Fruit fly (Drosophila melanogaster): ENCODE results near the gene Alg14.

Alg14 gene

dm6 chrX:15475367-15475789, 3.4 kb downstream of the Alg14 start, which contains the start of gene mh:
Gene mh (minus strand): TSS chrX:15475400.
- no peak for TF ChIP-seq zen (tag; optimal IDR thresholded peaks at IDR 0.05)
- no peak for TF ChIP-seq CrebB (tag; optimal IDR thresholded peaks at IDR 0.05)
- no peak for TF ChIP-seq hth (optimal IDR thresholded peaks at IDR 0.05)
- TF ChIP-seq sr (GFP tag; IDR thresholded peaks at IDR 0.05) = no peak
- TF ChIP-seq CG8924 (tag; optimal IDR thresholded peaks at IDR 0.05) = no peak
- TF ChIP-seq CG6272 (GFP tag; IDR thresholded peaks at IDR 0.05) = no peak
- peak; percentile 43 for TF ChIP-seq Ets97D (GFP tag; optimal IDR thresholded peaks at IDR 0.05)
- no peak; the same call in 1 of the 2 replicates for TF ChIP-seq esg (GFP tag; conservative IDR thresholded peaks at IDR 0.05)
- TF ChIP-seq CG31224 (GFP tag; IDR thresholded peaks at IDR 0.05) = no peak
- peak; percentile 34 for TF ChIP-seq Chrac-16 (GFP tag; optimal IDR thresholded peaks at IDR 0.05)
- TF ChIP-seq Spps (tag; optimal IDR thresholded peaks at IDR 0.05) = no peak
- TF ChIP-seq Nf-YC (tag; optimal IDR thresholded peaks at IDR 0.05) = peak; percentile 21
- TF ChIP-seq CG10462 (GFP tag; optimal IDR thresholded peaks at IDR 0.05) = no peak
- TF ChIP-seq cato (GFP tag; optimal IDR thresholded peaks at IDR 0.05; ENCODE audit: borderline replicate concordance) = no peak
- TF ChIP-seq emc (GFP tag; optimal IDR thresholded peaks at IDR 0.05) = no peak
- TF ChIP-seq CG31365 (tag; optimal IDR thresholded peaks at IDR 0.05) = no peak
- TF ChIP-seq fd102C (GFP tag; optimal IDR thresholded peaks at IDR 0.05) = no peak
- TF ChIP-seq Bgb (GFP tag; IDR thresholded peaks at IDR 0.05; ENCODE audit: partially characterized antibody) = peak; percentile 60
- TF ChIP-seq klu (GFP tag; IDR thresholded peaks at IDR 0.05) = no peak
- TF ChIP-seq trh (GFP tag; optimal IDR thresholded peaks at IDR 0.05) = no peak
- no peak for TF ChIP-seq gt (GFP tag; IDR thresholded peaks at IDR 0.05)
- no peak for TF ChIP-seq CG13296 (GFP tag; optimal IDR thresholded peaks at IDR 0.05)
- TF ChIP-seq slbo (GFP tag; IDR thresholded peaks at IDR 0.05) = peak; percentile 48
- TF ChIP-seq CG4820 (GFP tag; optimal IDR thresholded peaks at IDR 0.05) = no peak
- no peak for TF ChIP-seq ken (GFP tag; IDR thresholded peaks at IDR 0.05)
- peak; percentile 44; the same call in 2 of the 3 replicates for TF ChIP-seq CG34224 (GFP tag; IDR thresholded peaks at IDR 0.05; ENCODE audit: partially characterized antibody)
- no peak for TF ChIP-seq CG8478 (optimal IDR thresholded peaks at IDR 0.05)
- no peak for TF ChIP-seq CG3407 (GFP tag; optimal IDR thresholded peaks at IDR 0.05)
- no peak for TF ChIP-seq wor (GFP tag; IDR thresholded peaks at IDR 0.05)
- no peak for TF ChIP-seq CG32772 (GFP tag; IDR thresholded peaks at IDR 0.05)
- TF ChIP-seq Dek (tag; optimal IDR thresholded peaks at IDR 0.05) = no peak
- no peak for TF ChIP-seq stc (GFP tag; IDR thresholded peaks at IDR 0.05)
- no peak for TF ChIP-seq luna (GFP tag; optimal IDR thresholded peaks at IDR 0.05)
- TF ChIP-seq sqz (GFP tag; optimal IDR thresholded peaks at IDR 0.05) = no peak
- no peak for TF ChIP-seq CG7839 (tag; optimal IDR thresholded peaks at IDR 0.05)
- TF ChIP-seq CG6765 (GFP tag; optimal IDR thresholded peaks at IDR 0.05) = no peak
- no peak for TF ChIP-seq CG18619 (GFP tag; optimal IDR thresholded peaks at IDR 0.05)
- TF ChIP-seq CG15011 (GFP tag; optimal IDR thresholded peaks at IDR 0.05) = no peak
- TF ChIP-seq Asciz (GFP tag; optimal IDR thresholded peaks at IDR 0.05) = no peak
- no peak for TF ChIP-seq tio (GFP tag; optimal IDR thresholded peaks at IDR 0.05)
- TF ChIP-seq CG14710 (tag; optimal IDR thresholded peaks at IDR 0.05) = peak; percentile 30
- no peak for TF ChIP-seq Tbp (GFP tag; optimal IDR thresholded peaks at IDR 0.05)
- no peak for TF ChIP-seq CG1603 (tag; optimal IDR thresholded peaks at IDR 0.05)
- no peak for TF ChIP-seq ind (GFP tag; optimal IDR thresholded peaks at IDR 0.05)
- no peak for TF ChIP-seq CG11085 (GFP tag; IDR thresholded peaks at IDR 0.05)
- peak; percentile 60; the same call in 2 of the 3 replicates for TF ChIP-seq CG17361 (GFP tag; IDR thresholded peaks at IDR 0.05)
- no peak for TF ChIP-seq mirr (GFP tag; optimal IDR thresholded peaks at IDR 0.05)
- no peak for TF ChIP-seq CG4282 (GFP tag; optimal IDR thresholded peaks at IDR 0.05)
- TF ChIP-seq CG10147 (GFP tag; optimal IDR thresholded peaks at IDR 0.05) = no peak
- TF ChIP-seq seq (GFP tag; IDR thresholded peaks at IDR 0.05) = no peak
- TF ChIP-seq Meics (GFP tag; optimal IDR thresholded peaks at IDR 0.05) = no peak
- TF ChIP-seq CG8290 (GFP tag; optimal IDR thresholded peaks at IDR 0.05) = no peak
- no peak for TF ChIP-seq CG8290 (tag; optimal IDR thresholded peaks at IDR 0.05)
